Worm (Caenorhabditis elegans): Measurements from ENCODE around the gene F26F12.4.

The F26F12.4 gene

ce11 chrV:5835397-5835796 is 33.7 kb downstream of the F26F12.4 start:
- TF ChIP-seq unc-120 (tag; optimal IDR thresholded peaks at IDR 0.05; ENCODE audit: poor library complexity, severe bottlenecking) (no peak), lin-13 (tag; optimal IDR thresholded peaks at IDR 0.05) (no peak), bed-3 (GFP tag; optimal IDR thresholded peaks at IDR 0.05) (no peak), M03D4.4 (tag; optimal IDR thresholded peaks at IDR 0.05) (no peak), ceh-83 (GFP tag; optimal IDR thresholded peaks at IDR 0.05) (no peak), drap-1 (GFP tag; optimal IDR thresholded peaks at IDR 0.05) (no peak), pha-4 (tag; optimal IDR thresholded peaks at IDR 0.05) (no peak), elt-1 (tag; optimal IDR thresholded peaks at IDR 0.05; ENCODE audit: borderline replicate concordance, insufficient read depth) (no peak), lin-32 (GFP tag; optimal IDR thresholded peaks at IDR 0.05) (no peak), mab-5 (tag; optimal IDR thresholded peaks at IDR 0.05) (no peak), sptf-1 (tag; optimal IDR thresholded peaks at IDR 0.05) (no peak), nhr-237 (tag; optimal IDR thresholded peaks at IDR 0.05) (no peak), ces-1 (GFP tag; optimal IDR thresholded peaks at IDR 0.05) (no peak)

ce11 chrV:5833531-5833930 is 35.6 kb downstream of the F26F12.4 start, which contains the start of gene srh-76:
srh-76 (plus strand) TSS chrV:5833831.
- TF ChIP-seq nhr-2 (tag; optimal IDR thresholded peaks at IDR 0.05) (no peak), ces-1 (GFP tag; optimal IDR thresholded peaks at IDR 0.05) (no peak)

- TF ChIP-seq bed-3 (GFP tag; optimal IDR thresholded peaks at IDR 0.05) (no peak), mls-2 (tag; optimal IDR thresholded peaks at IDR 0.05) (no peak), elt-1 (tag; optimal IDR thresholded peaks at IDR 0.05; ENCODE audit: borderline replicate concordance, insufficient read depth) (no peak), nhr-28 (tag; optimal IDR thresholded peaks at IDR 0.05) (no peak), mep-1 (tag; optimal IDR thresholded peaks at IDR 0.05) (no peak), sem-2 (GFP tag; optimal IDR thresholded peaks at IDR 0.05) (no peak), lsy-2 (tag; optimal IDR thresholded peaks at IDR 0.05) (no peak), unc-39 (tag; optimal IDR thresholded peaks at IDR 0.05) (no peak)
These were observed 36.3 kb downstream of the F26F12.4 start for ce11 chrV:5832799-5833198.

ce11 chrV:5831253-5831652 is 37.9 kb downstream of the F26F12.4 start:
- TF ChIP-seq ham-2 (GFP tag; optimal IDR thresholded peaks at IDR 0.05) (no peak), drap-1 (GFP tag; optimal IDR thresholded peaks at IDR 0.05) (no peak), mls-2 (tag; optimal IDR thresholded peaks at IDR 0.05) (no peak), M03D4.4 (tag; optimal IDR thresholded peaks at IDR 0.05) (no peak), nhr-237 (tag; optimal IDR thresholded peaks at IDR 0.05) (no peak), lsy-2 (tag; optimal IDR thresholded peaks at IDR 0.05) (no peak), ceh-39 (tag; optimal IDR thresholded peaks at IDR 0.05) (no peak), cnd-1 (tag; optimal IDR thresholded peaks at IDR 0.05) (no peak), mep-1 (tag; optimal IDR thresholded peaks at IDR 0.05) (no peak), hlh-1 (tag; optimal IDR thresholded peaks at IDR 0.05) (no peak)

- TF ChIP-seq lin-32 (GFP tag; optimal IDR thresholded peaks at IDR 0.05) (no peak), sem-2 (GFP tag; optimal IDR thresholded peaks at IDR 0.05) (no peak), elt-1 (tag; optimal IDR thresholded peaks at IDR 0.05; ENCODE audit: borderline replicate concordance, insufficient read depth) (no peak), flh-1 (GFP tag; optimal IDR thresholded peaks at IDR 0.05) (no peak), ceh-83 (GFP tag; optimal IDR thresholded peaks at IDR 0.05) (no peak), lin-13 (tag; optimal IDR thresholded peaks at IDR 0.05) (no peak), cnd-1 (tag; optimal IDR thresholded peaks at IDR 0.05) (no peak), snpc-4 (tag; optimal IDR thresholded peaks at IDR 0.05) (no peak), hlh-1 (tag; optimal IDR thresholded peaks at IDR 0.05) (no peak), unc-62 (GFP tag; optimal IDR thresholded peaks at IDR 0.05) (no peak), zip-8 (tag; optimal IDR thresholded peaks at IDR 0.05) (no peak), ham-2 (GFP tag; optimal IDR thresholded peaks at IDR 0.05) (no peak), blmp-1 (tag; optimal IDR thresholded peaks at IDR 0.05) (no peak), ceh-43 (GFP tag; optimal IDR thresholded peaks at IDR 0.05) (no peak), sptf-1 (tag; optimal IDR thresholded peaks at IDR 0.05) (no peak), mep-1 (tag; optimal IDR thresholded peaks at IDR 0.05) (no peak)
These were observed 42.5 kb downstream of the F26F12.4 start, which contains the start of gene let-418 for ce11 chrV:5826592-5826991. let-418 (plus strand) TSS chrV:5826833.

ce11 chrV:5825478-5825877 is 43.6 kb downstream of the F26F12.4 start:
- TF ChIP-seq unc-120 (tag; optimal IDR thresholded peaks at IDR 0.05; ENCODE audit: poor library complexity, severe bottlenecking) (no peak), elt-1 (tag; optimal IDR thresholded peaks at IDR 0.05; ENCODE audit: borderline replicate concordance, insufficient read depth) (no peak), ceh-43 (GFP tag; optimal IDR thresholded peaks at IDR 0.05) (no peak), tbx-8 (GFP tag; optimal IDR thresholded peaks at IDR 0.05) (no peak), ham-2 (GFP tag; optimal IDR thresholded peaks at IDR 0.05) (no peak), zip-8 (tag; optimal IDR thresholded peaks at IDR 0.05) (no peak), hlh-1 (tag; optimal IDR thresholded peaks at IDR 0.05) (no peak), sem-2 (GFP tag; optimal IDR thresholded peaks at IDR 0.05) (no peak), nhr-237 (tag; optimal IDR thresholded peaks at IDR 0.05) (no peak)
